Worm (Caenorhabditis elegans) whole organism, L3 larva: Measurements from ENCODE around the gene clc-3.

Experiments used
- ceh-82 ChIP-seq: fragments of 150-350 bp; optimal IDR thresholded peaks from 2 replicates; lab custom pipeline; 2014; ENCODE audit warnings: missing biosample characterization, missing genetic modification characterization
- jun-1 ChIP-seq: fragments of 150-350 bp; optimal IDR thresholded peaks from 2 replicates; lab custom pipeline; 2014; ENCODE audit warnings: missing biosample characterization, missing genetic modification reagents, missing genetic modification characterization
- lin-15B ChIP-seq: fragments of 150-350 bp; optimal IDR thresholded peaks from 2 replicates; lab custom pipeline; 2014; ENCODE audit warnings: missing biosample characterization, missing genetic modification characterization
- mdl-1 ChIP-seq: fragments of 150-350 bp; optimal IDR thresholded peaks from 2 replicates; lab custom pipeline; 2014; ENCODE audit warnings: missing biosample characterization, missing genetic modification characterization
- skn-1 ChIP-seq: fragments of 150-350 bp; optimal IDR thresholded peaks from 2 replicates; lab custom pipeline; 2014; ENCODE audit warnings: missing biosample characterization, missing genetic modification characterization
- ztf-11 ChIP-seq: fragments of 150-350 bp; optimal IDR thresholded peaks from 2 replicates; lab custom pipeline; 2014; ENCODE audit warnings: missing biosample characterization, missing genetic modification characterization

DNA sequence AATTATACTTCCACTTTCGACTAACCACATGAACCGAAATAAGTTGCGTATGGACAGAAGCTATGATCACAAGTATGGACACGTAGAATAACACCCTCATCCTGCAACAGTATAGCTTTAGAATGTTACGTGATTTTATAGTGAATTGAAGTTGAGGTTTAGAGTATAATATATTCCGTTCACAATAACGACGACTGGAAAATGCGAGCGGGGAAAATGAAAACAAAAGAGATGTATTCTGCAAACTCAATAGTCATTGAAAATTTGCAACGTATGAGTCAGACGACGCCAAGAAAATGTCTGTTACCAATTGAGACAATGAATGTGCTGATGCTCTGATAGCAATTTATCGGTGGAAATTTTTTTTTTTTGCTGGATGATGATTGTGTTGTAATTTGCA is 10.8 kb upstream of the clc-3 start, which contains the start of gene acp-1:
- TF ChIP-seq lin-15B (tag; lab: Kevin White, UChicago) (no peak), mdl-1 (tag; lab: Kevin White, UChicago) (no peak), ztf-11 (no peak), jun-1 (tag; lab: Kevin White, UChicago) (no peak), skn-1 (tag; lab: Kevin White, UChicago) (no peak), ceh-82 (tag; lab: Kevin White, UChicago) (no peak)
